Fruit fly (Drosophila melanogaster): ENCODE measurements around the gene CG31676.

Gene CG31676

DNA sequence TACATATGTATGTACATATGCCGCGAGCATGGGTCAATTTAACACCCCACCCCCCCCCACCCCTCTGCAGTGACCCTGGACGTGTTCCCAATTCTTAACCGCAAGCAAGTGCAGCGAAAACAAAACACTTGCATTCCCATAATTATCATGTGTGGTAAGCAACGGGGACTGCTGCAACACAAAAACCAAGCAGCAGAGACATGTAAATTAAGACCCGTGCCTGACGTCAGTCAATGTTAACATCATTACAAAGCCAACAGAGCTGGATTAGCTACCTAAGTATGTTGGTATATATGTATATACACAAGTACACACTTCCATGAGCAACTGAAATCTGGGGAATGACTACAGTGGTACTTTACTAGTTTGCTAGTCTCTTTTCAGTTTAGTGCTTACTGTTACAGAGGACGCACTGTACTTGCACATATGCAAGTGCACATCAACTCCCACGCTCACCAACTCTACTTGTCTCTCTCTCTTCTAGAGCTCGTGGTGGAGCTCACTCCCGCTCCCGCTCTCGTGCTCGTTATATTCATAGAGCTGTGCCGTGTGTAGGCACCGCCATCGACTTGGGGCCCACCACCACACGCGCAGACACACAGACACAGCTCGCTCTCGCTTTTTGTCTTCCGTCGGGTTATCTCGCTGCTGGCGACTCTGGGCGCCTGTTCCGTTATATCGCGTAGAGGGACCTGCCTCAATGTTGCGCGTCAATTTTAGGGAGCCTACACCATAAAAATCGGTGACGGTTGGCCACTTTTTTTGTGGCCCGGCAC, 19.1 kb upstream of the CG31676 start (continued):
- TF ChIP-seq CG12769 (tag; optimal IDR thresholded peaks at IDR 0.05) (peak; percentile 94), nom (GFP tag; optimal IDR thresholded peaks at IDR 0.05) (peak; percentile 14), wor (GFP tag; IDR thresholded peaks at IDR 0.05) (no peak), row (GFP tag; IDR thresholded peaks at IDR 0.05) (peak; percentile 7; the same call in 1 of the 3 replicates), so (GFP tag; IDR thresholded peaks at IDR 0.05) (peak; percentile 69; the same call in 1 of the 3 replicates), Deaf1 (tag; optimal IDR thresholded peaks at IDR 0.05) (peak; percentile 79), Fer1 (GFP tag; optimal IDR thresholded peaks at IDR 0.05) (peak; percentile 56), Rx (GFP tag; IDR thresholded peaks at IDR 0.05) (no peak), unc-4 (GFP tag; IDR thresholded peaks at IDR 0.05; ENCODE audit: partially characterized antibody) (peak; percentile 60), vnd (GFP tag; IDR thresholded peaks at IDR 0.05; ENCODE audit: partially characterized antibody) (0 out of 3 replicates have a peak, but pooled peaks have one; percentile 36), CG16779 (GFP tag; IDR thresholded peaks at IDR 0.05) (0 out of 2 replicates have a peak, but pooled peaks have one; percentile 24), salm (tag; optimal IDR thresholded peaks at IDR 0.05) (no peak), cg (GFP tag; optimal IDR thresholded peaks at IDR 0.05) (peak; percentile 84), chinmo (GFP tag; IDR thresholded peaks at IDR 0.05; ENCODE audit: partially characterized antibody) (peak; percentile 82; the same call in 3 of the 4 replicates), CG4424 (GFP tag; optimal IDR thresholded peaks at IDR 0.05) (peak; percentile 24), sim (GFP tag; IDR thresholded peaks at IDR 0.05) (no peak), vvl (GFP tag; IDR thresholded peaks at IDR 0.05) (no peak; the same call in 1 of the 2 replicates), sens (GFP tag) (peak; percentile 87), ATbp (GFP tag; optimal IDR thresholded peaks at IDR 0.05) (no peak), chif (GFP tag; optimal IDR thresholded peaks at IDR 0.05) (no peak), CG13287 (GFP tag; IDR thresholded peaks at IDR 0.05; ENCODE audit: partially characterized antibody) (peak; percentile 56), Gug (GFP tag; IDR thresholded peaks at IDR 0.05) (no peak), sqz (GFP tag; optimal IDR thresholded peaks at IDR 0.05) (peak; percentile 58), ERR (GFP tag; optimal IDR thresholded peaks at IDR 0.05) (no peak), ara (GFP tag; IDR thresholded peaks at IDR 0.05) (no peak), CG10565 (GFP tag; optimal IDR thresholded peaks at IDR 0.05) (no peak), org-1 (GFP tag; optimal IDR thresholded peaks at IDR 0.05) (no peak), CG8478 (optimal IDR thresholded peaks at IDR 0.05) (no peak), Taf1 (GFP tag; IDR thresholded peaks at IDR 0.05) (no peak), odd (GFP tag; optimal IDR thresholded peaks at IDR 0.05) (no peak), Vsx1 (GFP tag; optimal IDR thresholded peaks at IDR 0.05) (no peak), CG18599 (GFP tag; optimal IDR thresholded peaks at IDR 0.05) (peak; percentile 22), Atf3 (GFP tag; optimal IDR thresholded peaks at IDR 0.05) (no peak), Stat92E (GFP tag; optimal IDR thresholded peaks at IDR 0.05) (peak in 1 of 3 experiments; percentile 32), CG10959 (GFP tag; IDR thresholded peaks at IDR 0.05) (no peak), onecut (GFP tag; IDR thresholded peaks at IDR 0.05) (peak; percentile 41; the same call in 1 of the 2 replicates), CG2712 (tag; optimal IDR thresholded peaks at IDR 0.05) (peak; percentile 13), tx (GFP tag; optimal IDR thresholded peaks at IDR 0.05) (no peak), grau (tag; optimal IDR thresholded peaks at IDR 0.05) (peak; percentile 67), D (optimal IDR thresholded peaks at IDR 0.05) (no peak), D (GFP tag; optimal IDR thresholded peaks at IDR 0.05) (no peak), sr (GFP tag; IDR thresholded peaks at IDR 0.05) (peak; percentile 85; the same call in 2 of the 3 replicates), eyg (GFP tag; optimal IDR thresholded peaks at IDR 0.05) (no peak), crol (GFP tag; IDR thresholded peaks at IDR 0.05) (peak; percentile 49; the same call in 1 of the 2 replicates), trem (tag; optimal IDR thresholded peaks at IDR 0.05) (peak; percentile 14), CG17912 (GFP tag; optimal IDR thresholded peaks at IDR 0.05) (peak; percentile 10), fd64A (GFP tag; optimal IDR thresholded peaks at IDR 0.05) (no peak), CG14965 (GFP tag; optimal IDR thresholded peaks at IDR 0.05; ENCODE audit: borderline replicate concordance) (no peak), CG18619 (GFP tag; optimal IDR thresholded peaks at IDR 0.05) (no peak)

Measured in whole organism, embryonic.